Worm (Caenorhabditis elegans) whole organism, L4 larva: ENCODE data around the gene glb-7.

Experiments
- F26F4.8 ChIP-seq: fragments of 200-800 bp; sonication (Bioruptor generic); conservative IDR thresholded peaks from 2 replicates; pipeline ENCODE4 v1.3.6; 2022; ENCODE audit warnings: missing genetic modification characterization, missing compliant biosample characterization
- F37D6.2 ChIP-seq: sonication (generic microtip); optimal IDR thresholded peaks from 2 replicates; lab custom pipeline; 2016; ENCODE audit warnings: mild to moderate bottlenecking, missing genetic modification characterization, missing compliant biosample characterization
- Y75B8A.6 ChIP-seq: fragments of 200-800 bp; sonication (Bioruptor generic); IDR thresholded peaks from 2 replicates; pipeline ENCODE4 v1.3.6; 2022; ENCODE audit warnings: missing genetic modification reagents, missing genetic modification characterization, missing compliant biosample characterization
- aha-1 ChIP-seq: fragments of 150-350 bp; peaks from one replicate; lab custom pipeline; 2014; ENCODE audit warnings: missing biosample characterization, missing genetic modification characterization
- aly-2 ChIP-seq: sonication (generic microtip); optimal IDR thresholded peaks from 2 replicates; lab custom pipeline; 2018; ENCODE audit warnings: missing biosample characterization, missing genetic modification characterization
- ama-1 ChIP-seq: fragments of 150-350 bp; optimal IDR thresholded peaks from 2 replicates; lab custom pipeline; 2014; ENCODE audit warnings: inconsistent platforms, mixed read lengths
- ceh-28 ChIP-seq: fragments of 150-350 bp; optimal IDR thresholded peaks from 2 replicates; lab custom pipeline; 2014; ENCODE audit warnings: missing biosample characterization, missing genetic modification reagents, missing genetic modification characterization
- ceh-44 ChIP-seq: fragments of 200-800 bp; sonication (Bioruptor generic); IDR thresholded peaks from 2 replicates; pipeline ENCODE4 v1.3.6; 2022; ENCODE audit warnings: missing genetic modification reagents, missing genetic modification characterization, missing compliant biosample characterization
- ceh-62 ChIP-seq: sonication (generic microtip); optimal IDR thresholded peaks from 2 replicates; lab custom pipeline; 2017; ENCODE audit warnings: missing biosample characterization, missing genetic modification characterization
- daf-19 ChIP-seq: fragments of 200-800 bp; sonication (Bioruptor generic); conservative IDR thresholded peaks from 2 replicates; pipeline ENCODE4 v1.3.6; 2022; ENCODE audit warnings: missing genetic modification characterization, missing compliant biosample characterization
- daf-8 ChIP-seq: fragments of 200-800 bp; sonication (Bioruptor generic); IDR thresholded peaks from 2 replicates; pipeline ENCODE4 v1.3.6; 2022; ENCODE audit warnings: missing genetic modification characterization, missing compliant biosample characterization
- dmd-8 ChIP-seq: fragments of 200-800 bp; sonication (Bioruptor generic); IDR thresholded peaks from 2 replicates; pipeline ENCODE4 v1.3.6; 2022; ENCODE audit warnings: missing genetic modification characterization, missing compliant biosample characterization
- dve-1 ChIP-seq: sonication (generic microtip); optimal IDR thresholded peaks from 2 replicates; lab custom pipeline; 2017; ENCODE audit warnings: antibody characterized with exemption, mild to moderate bottlenecking, missing genetic modification characterization, missing compliant biosample characterization; ENCODE audit not compliant: insufficient read depth
- egl-27 ChIP-seq: sonication (generic microtip); optimal IDR thresholded peaks from 3 replicates; lab custom pipeline; 2017; ENCODE audit warnings: missing biosample characterization, missing genetic modification reagents, missing genetic modification characterization
- egl-43 ChIP-seq: fragments of 200-800 bp; sonication (Bioruptor generic); IDR thresholded peaks from 2 replicates; pipeline ENCODE4 v1.3.6; 2022; ENCODE audit warnings: missing genetic modification reagents, missing genetic modification characterization, missing compliant biosample characterization
- fos-1 ChIP-seq: fragments of 150-350 bp; optimal IDR thresholded peaks from 2 replicates; lab custom pipeline; 2014; ENCODE audit warnings: missing biosample characterization, missing genetic modification characterization
- hif-1 ChIP-seq, 2 experiments: sonication (generic microtip); optimal IDR thresholded peaks; 2 replicates each; lab custom pipeline; 2016 to 2017; ENCODE audit warnings: missing compliant biosample characterization in 2 of 2, missing genetic modification characterization in 2 of 2, missing genetic modification reagents in 2 of 2, missing genotype in 2 of 2, mild to moderate bottlenecking in 1 of 2
- lin-1 ChIP-seq: fragments of 200-800 bp; sonication (Bioruptor generic); IDR thresholded peaks from 2 replicates; pipeline ENCODE4 v1.3.6; 2022; ENCODE audit warnings: missing genetic modification reagents, missing genetic modification characterization, missing compliant biosample characterization
- lin-39 ChIP-seq: fragments of 150-350 bp; optimal IDR thresholded peaks from 2 replicates; lab custom pipeline; 2014; ENCODE audit warnings: missing biosample characterization, missing genetic modification reagents, missing genetic modification characterization
- lsy-2 ChIP-seq, 2 experiments: fragments of 150-350 bp in 1 of 2; sonication (generic microtip) in 1 of 2; optimal IDR thresholded peaks; 2 replicates each; lab custom pipeline; 2014 to 2017; ENCODE audit warnings: missing biosample characterization in 2 of 2, missing genetic modification characterization in 2 of 2
- madf-5 ChIP-seq, 2 experiments: fragments of 200-800 bp; sonication (Bioruptor generic); IDR thresholded peaks; 2 replicates each; pipeline ENCODE4 v1.3.6; 2022; ENCODE audit warnings: missing compliant biosample characterization in 2 of 2, missing genetic modification characterization in 2 of 2
- mdl-1 ChIP-seq, 2 experiments: fragments of 150-350 bp in 1 of 2; sonication (generic microtip) in 1 of 2; optimal IDR thresholded peaks; 2 replicates each; lab custom pipeline; 2014 to 2017; ENCODE audit warnings: missing biosample characterization in 2 of 2, missing genetic modification characterization in 2 of 2
- mes-2 ChIP-seq: sonication (generic microtip); optimal IDR thresholded peaks from 2 replicates; lab custom pipeline; 2016; ENCODE audit warnings: missing genotype, mild to moderate bottlenecking, missing genetic modification characterization, missing compliant biosample characterization; ENCODE audit not compliant: poor library complexity, severe bottlenecking
- mxl-2 ChIP-seq: fragments of 200-800 bp; sonication (Bioruptor generic); conservative IDR thresholded peaks from 2 replicates; pipeline ENCODE4 v1.3.6; 2022; ENCODE audit warnings: missing genetic modification reagents, missing genetic modification characterization, missing compliant biosample characterization
- mxl-3 ChIP-seq: fragments of 200-800 bp; sonication (Bioruptor generic); optimal IDR thresholded peaks from 2 replicates; lab custom pipeline; 2018; ENCODE audit warnings: mild to moderate bottlenecking, missing genetic modification characterization, missing compliant biosample characterization
- nhr-11 ChIP-seq: fragments of 150-350 bp; optimal IDR thresholded peaks from 2 replicates; lab custom pipeline; 2014; ENCODE audit warnings: missing biosample characterization, missing genetic modification characterization
- nhr-25 ChIP-seq: sonication (generic microtip); optimal IDR thresholded peaks from 2 replicates; lab custom pipeline; 2017; ENCODE audit warnings: missing genetic modification characterization, mild to moderate bottlenecking, missing compliant biosample characterization, antibody characterized with exemption, moderate library complexity, borderline replicate concordance; ENCODE audit not compliant: insufficient read depth
- nhr-28 ChIP-seq: fragments of 150-350 bp; optimal IDR thresholded peaks from 2 replicates; lab custom pipeline; 2014; ENCODE audit warnings: missing biosample characterization, missing genetic modification characterization
- nhr-41 ChIP-seq: fragments of 200-800 bp; sonication (Bioruptor generic); IDR thresholded peaks from 2 replicates; pipeline ENCODE4 v1.3.6; 2022; ENCODE audit warnings: missing genetic modification reagents, missing genetic modification characterization, missing compliant biosample characterization
- nhr-48 ChIP-seq: sonication (generic microtip); optimal IDR thresholded peaks from 2 replicates; lab custom pipeline; 2016; ENCODE audit warnings: mild to moderate bottlenecking, missing genetic modification characterization, missing compliant biosample characterization
- nhr-77 ChIP-seq: fragments of 150-350 bp; optimal IDR thresholded peaks from 2 replicates; lab custom pipeline; 2014; ENCODE audit warnings: missing biosample characterization, missing genetic modification characterization
- saeg-2 ChIP-seq: fragments of 200-800 bp; sonication (Bioruptor generic); IDR thresholded peaks from 2 replicates; pipeline ENCODE4 v1.3.6; 2022; ENCODE audit warnings: missing genetic modification reagents, missing genetic modification characterization, missing compliant biosample characterization
- set-16 ChIP-seq: fragments of 200-800 bp; sonication (Bioruptor generic); IDR thresholded peaks from 2 replicates; pipeline ENCODE4 v1.3.6; 2022; ENCODE audit warnings: missing genetic modification reagents, missing genetic modification characterization, missing compliant biosample characterization
- unc-39 ChIP-seq: sonication (generic microtip); optimal IDR thresholded peaks from 2 replicates; lab custom pipeline; 2017; ENCODE audit warnings: missing biosample characterization, missing genetic modification characterization
- zip-2 ChIP-seq: fragments of 150-350 bp; optimal IDR thresholded peaks from 2 replicates; lab custom pipeline; 2014; ENCODE audit warnings: missing biosample characterization, missing genetic modification characterization

The glb-7 gene

ce11 chrIV:2083146-2083545, 39.4 kb upstream of the glb-7 start (continued):
- TF ChIP-seq egl-43 (GFP tag; lab: Robert Waterston, UW) (no peak), F37D6.2 (tag; lab: Kevin White, UChicago) (no peak), nhr-41 (GFP tag; lab: Robert Waterston, UW) (no peak), nhr-25 (tag; lab: Kevin White, UChicago) (peak; percentile 17), lsy-2 (tag; optimal IDR thresholded peaks at IDR 0.05; lab: Kevin White, UChicago) (no peak), hif-1 (tag; optimal IDR thresholded peaks at IDR 0.05; lab: Kevin White, UChicago) (no peak), ceh-28 (no peak), aly-2 (no peak), mxl-2 (GFP tag; lab: Robert Waterston, UW) (no peak), ceh-62 (tag; lab: Kevin White, UChicago) (no peak), mdl-1 (tag; optimal IDR thresholded peaks at IDR 0.05; lab: Kevin White, UChicago) (peak in 1 of 2 experiments; percentile 53), dve-1 (tag; lab: Kevin White, UChicago) (peak; percentile 42), saeg-2 (no peak), daf-19 (GFP tag; lab: Robert Waterston, UW) (no peak), daf-8 (GFP tag; lab: Robert Waterston, UW) (no peak), nhr-77 (tag; lab: Kevin White, UChicago) (no peak), nhr-28 (tag; lab: Kevin White, UChicago) (peak; percentile 82), ama-1 (lab: Kevin White, UChicago) (no peak), egl-27 (tag; lab: Kevin White, UChicago) (no peak), mxl-3 (GFP tag; lab: Kevin White, UChicago) (peak; percentile 71)

ce11 chrIV:2083734-2084133, 38.9 kb upstream of the glb-7 start, which contains the start of gene mca-2:
Gene mca-2 (plus strand): TSS chrIV:2084034.
- TF ChIP-seq lin-39 (tag; lab: Kevin White, UChicago), result no peak
- no peak for TF ChIP-seq zip-2 (tag; lab: Kevin White, UChicago)
- TF ChIP-seq aly-2, result no peak
- TF ChIP-seq ceh-44 (GFP tag; lab: Robert Waterston, UW), result no peak
- no peak for TF ChIP-seq dve-1 (tag; lab: Kevin White, UChicago)
- no peak for TF ChIP-seq Y75B8A.6 (GFP tag; lab: Robert Waterston, UW)

DNA sequence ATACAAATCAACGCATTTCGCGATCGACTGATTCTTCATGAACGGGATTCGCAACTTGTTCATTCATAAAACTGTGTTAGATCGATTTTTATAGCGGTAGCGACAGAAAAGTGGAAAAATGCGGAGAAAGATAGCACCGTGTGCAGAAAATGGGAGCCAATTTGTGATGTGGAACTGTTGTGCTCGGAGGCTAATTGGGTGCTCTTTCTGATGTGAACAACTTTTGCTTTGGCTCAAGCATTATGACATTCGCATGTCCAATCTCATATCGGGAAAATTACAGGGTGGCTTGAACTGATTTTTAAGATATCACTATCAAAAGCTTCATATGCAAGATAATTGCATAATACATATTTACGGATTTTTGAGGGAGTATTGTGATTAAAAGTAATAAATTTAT, 22.8 kb upstream of the glb-7 start, which contains the start of gene C23H5.11:
TSS of gene C23H5.11 (minus strand) at position 101 of the 400 bp plus-strand sequence.
- no peak for TF ChIP-seq mdl-1 (tag; optimal IDR thresholded peaks at IDR 0.05; lab: Kevin White, UChicago)
- TF ChIP-seq aha-1, result peak; percentile 73

ce11 chrIV:2102793-2103192, 19.8 kb upstream of the glb-7 start, which contains the start of gene C23H5.15:
Gene C23H5.15 (minus strand): TSS chrIV:2102893.
- no peak for TF ChIP-seq unc-39 (tag; lab: Kevin White, UChicago)
- no peak for TF ChIP-seq daf-19 (GFP tag; lab: Robert Waterston, UW)
- no peak for TF ChIP-seq ceh-28
- no peak for TF ChIP-seq mes-2
- TF ChIP-seq nhr-11 (tag; lab: Kevin White, UChicago), result no peak
- no peak for TF ChIP-seq mdl-1 (tag; optimal IDR thresholded peaks at IDR 0.05; lab: Kevin White, UChicago)
- no peak for TF ChIP-seq fos-1 (tag; lab: Kevin White, UChicago)
- TF ChIP-seq, all 104 proteins: peak for 0

DNA sequence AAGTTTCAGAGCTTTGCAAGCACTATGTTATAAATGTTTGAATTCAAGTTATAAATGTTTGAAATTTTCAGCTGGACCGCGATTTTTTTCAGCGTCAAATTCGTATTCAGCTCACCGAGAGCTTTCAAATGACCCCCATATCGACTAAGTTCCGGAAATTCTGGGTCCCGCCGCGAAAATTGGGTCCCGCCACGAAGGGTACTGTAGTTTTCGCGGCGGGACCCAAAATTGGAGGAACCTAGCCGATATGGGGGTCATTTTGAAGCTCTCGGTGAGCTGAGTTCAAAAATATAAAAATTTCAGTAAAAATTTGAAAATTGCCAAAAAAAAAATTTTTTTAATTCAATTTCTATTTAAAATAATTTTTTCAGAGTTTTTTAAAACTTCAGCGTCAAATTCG, 15.9 kb upstream of the glb-7 start:
- TF ChIP-seq dmd-8 (GFP tag; lab: Robert Waterston, UW) (peak; percentile 26; the same call in 1 of the 2 replicates), nhr-48 (tag; lab: Kevin White, UChicago) (no peak), F26F4.8 (0 out of 2 replicates have a peak, but pooled peaks have one; percentile 9), aha-1 (no peak), set-16 (GFP tag; lab: Robert Waterston, UW) (peak; percentile 26), lin-1 (GFP tag; lab: Robert Waterston, UW) (no peak), madf-5 (GFP tag; IDR thresholded peaks at IDR 0.05; lab: Robert Waterston, UW) (0 out of 4 replicates have a peak, but pooled peaks of 1 of the 2 experiments have one; percentile 13), egl-43 (GFP tag; lab: Robert Waterston, UW) (peak; percentile 53; the same call in 1 of the 2 replicates)
- TF ChIP-seq, all 104 proteins: peak for 5
